Worm (Caenorhabditis elegans): ENCODE results near the gene R04B3.3.

R04B3.3 gene

DNA sequence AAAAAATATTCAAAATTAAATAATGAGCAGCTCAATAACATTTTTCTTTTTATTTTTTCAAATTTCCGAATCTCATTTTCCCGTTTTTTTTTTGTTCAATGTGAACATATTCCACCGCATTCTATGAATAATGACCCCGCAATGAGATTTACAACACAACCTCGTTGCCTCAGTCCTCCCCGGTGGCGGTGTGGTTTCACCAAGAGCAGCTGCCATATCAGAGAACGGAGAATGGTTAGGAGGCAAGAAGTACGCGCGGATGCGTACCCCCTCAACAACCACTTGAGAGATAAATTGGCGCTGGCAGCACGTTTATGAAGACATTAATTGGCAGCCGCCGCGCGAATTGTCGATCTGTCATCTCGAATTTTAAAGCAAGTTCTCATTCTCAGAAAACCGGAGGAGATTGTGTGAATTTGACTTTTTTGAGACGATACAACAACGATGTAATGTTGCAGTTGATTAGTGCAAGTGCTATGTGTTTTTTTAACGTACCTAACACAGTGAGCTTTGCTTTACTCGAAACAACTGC, 38.0 kb upstream of the R04B3.3 start:
- no peak for TF ChIP-seq lsy-2 (tag; optimal IDR thresholded peaks at IDR 0.05)
- no peak for TF ChIP-seq C34F6.9 (tag; optimal IDR thresholded peaks at IDR 0.05)
- no peak for TF ChIP-seq nhr-12 (tag; optimal IDR thresholded peaks at IDR 0.05)
- no peak for TF ChIP-seq R02D3.7 (tag; optimal IDR thresholded peaks at IDR 0.05)
- no peak for TF ChIP-seq lin-13 (GFP tag; optimal IDR thresholded peaks at IDR 0.05)
- no peak for TF ChIP-seq ztf-4 (tag; optimal IDR thresholded peaks at IDR 0.05)
- no peak for TF ChIP-seq nhr-129 (tag; optimal IDR thresholded peaks at IDR 0.05)
- TF ChIP-seq blmp-1 (tag; optimal IDR thresholded peaks at IDR 0.05; ENCODE audit: insufficient read depth): no peak
- no peak for TF ChIP-seq nhr-25 (tag; optimal IDR thresholded peaks at IDR 0.05)
- TF ChIP-seq ZK546.5 (tag; optimal IDR thresholded peaks at IDR 0.05): no peak
- no peak for TF ChIP-seq sma-9 (GFP tag; optimal IDR thresholded peaks at IDR 0.05)
- no peak for TF ChIP-seq sma-9 (tag; optimal IDR thresholded peaks at IDR 0.05)
- no peak for TF ChIP-seq elt-1 (tag; optimal IDR thresholded peaks at IDR 0.05)
- TF ChIP-seq mab-5 (tag; optimal IDR thresholded peaks at IDR 0.05): no peak

DNA sequence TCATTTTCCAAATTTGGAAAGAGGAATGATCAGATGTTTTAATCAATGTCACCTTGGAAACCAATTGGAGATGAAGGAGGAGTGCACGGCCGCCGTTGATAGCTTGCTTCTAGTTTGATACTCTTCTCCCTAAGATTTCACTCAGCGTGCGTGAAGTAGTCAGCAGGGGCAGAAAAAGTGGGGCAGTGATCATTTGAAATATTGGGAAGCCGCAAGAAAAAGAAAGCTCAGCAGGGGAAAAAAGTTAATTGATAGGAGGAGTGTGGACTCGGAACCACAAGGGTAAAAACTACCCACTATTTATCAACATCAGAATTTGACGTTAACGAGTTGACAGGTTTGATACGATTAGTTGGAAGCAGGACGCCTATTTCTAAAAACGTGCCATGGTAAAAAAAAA, 32.7 kb upstream of the R04B3.3 start, which contains the start of gene K02E10.7:
Gene K02E10.7, minus strand, starts transcription at position 101 of the 400 bp plus-strand sequence.
- TF ChIP-seq fos-1 (tag; optimal IDR thresholded peaks at IDR 0.05): no peak
- TF ChIP-seq nhr-25 (tag; optimal IDR thresholded peaks at IDR 0.05): no peak
- no peak for TF ChIP-seq mab-5 (tag; optimal IDR thresholded peaks at IDR 0.05)
- TF ChIP-seq nhr-11 (tag; optimal IDR thresholded peaks at IDR 0.05): no peak
- TF ChIP-seq C34F6.9 (tag; optimal IDR thresholded peaks at IDR 0.05): no peak
- no peak for TF ChIP-seq ZK546.5 (tag; optimal IDR thresholded peaks at IDR 0.05)
- no peak for TF ChIP-seq egl-27 (tag; optimal IDR thresholded peaks at IDR 0.05)
- no peak for TF ChIP-seq nhr-6 (tag; optimal IDR thresholded peaks at IDR 0.05)
- TF ChIP-seq unc-39 (tag; optimal IDR thresholded peaks at IDR 0.05): no peak
- TF ChIP-seq lsy-2 (tag; optimal IDR thresholded peaks at IDR 0.05): no peak
- no peak for TF ChIP-seq R02D3.7 (tag; optimal IDR thresholded peaks at IDR 0.05)
- TF ChIP-seq sma-3 (GFP tag; optimal IDR thresholded peaks at IDR 0.05): no peak
- TF ChIP-seq nhr-21 (tag; optimal IDR thresholded peaks at IDR 0.05): no peak
- TF ChIP-seq dmd-4 (tag; optimal IDR thresholded peaks at IDR 0.05): no peak
- no peak for TF ChIP-seq sem-4 (tag; optimal IDR thresholded peaks at IDR 0.05)
- no peak for TF ChIP-seq alr-1 (tag; optimal IDR thresholded peaks at IDR 0.05)
- TF ChIP-seq ztf-11 (tag; optimal IDR thresholded peaks at IDR 0.05): no peak
- TF ChIP-seq mbf-1 (tag; optimal IDR thresholded peaks at IDR 0.05): no peak
- TF ChIP-seq skn-1 (tag; optimal IDR thresholded peaks at IDR 0.05): no peak

DNA sequence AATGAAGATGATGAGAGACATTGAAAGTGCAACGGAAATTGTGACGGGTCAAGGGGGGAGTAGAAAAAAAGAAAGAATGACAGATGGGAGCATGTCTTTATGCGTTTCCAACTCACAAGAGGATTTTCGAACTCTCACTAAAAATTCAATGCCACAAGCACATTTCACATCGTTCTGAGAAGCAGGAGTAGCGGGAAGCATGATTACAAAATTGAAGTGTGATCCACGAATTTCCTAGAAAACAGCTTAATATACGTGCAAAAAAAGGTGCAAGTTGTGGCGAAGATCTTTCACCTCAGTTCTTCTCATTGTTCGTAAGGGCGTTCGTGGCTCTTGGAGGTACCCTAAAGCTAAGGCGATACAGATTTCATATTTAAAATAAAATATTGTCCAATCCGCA, 31.0 kb upstream of the R04B3.3 start:
- TF ChIP-seq ama-1 (optimal IDR thresholded peaks at IDR 0.05) (no peak), gmeb-1 (tag; optimal IDR thresholded peaks at IDR 0.05) (no peak), ZK546.5 (tag; optimal IDR thresholded peaks at IDR 0.05) (no peak), ceh-82 (tag; optimal IDR thresholded peaks at IDR 0.05) (no peak), sma-3 (GFP tag; optimal IDR thresholded peaks at IDR 0.05) (no peak), R02D3.7 (tag; optimal IDR thresholded peaks at IDR 0.05) (no peak), zag-1 (tag; optimal IDR thresholded peaks at IDR 0.05) (no peak), peb-1 (tag; optimal IDR thresholded peaks at IDR 0.05) (no peak), Y55F3AM.14 (GFP tag; optimal IDR thresholded peaks at IDR 0.05) (no peak), nhr-25 (tag; optimal IDR thresholded peaks at IDR 0.05) (no peak), sem-4 (tag; optimal IDR thresholded peaks at IDR 0.05) (no peak), unc-62 (GFP tag; optimal IDR thresholded peaks at IDR 0.05) (no peak), nhr-6 (tag; optimal IDR thresholded peaks at IDR 0.05) (no peak)

DNA sequence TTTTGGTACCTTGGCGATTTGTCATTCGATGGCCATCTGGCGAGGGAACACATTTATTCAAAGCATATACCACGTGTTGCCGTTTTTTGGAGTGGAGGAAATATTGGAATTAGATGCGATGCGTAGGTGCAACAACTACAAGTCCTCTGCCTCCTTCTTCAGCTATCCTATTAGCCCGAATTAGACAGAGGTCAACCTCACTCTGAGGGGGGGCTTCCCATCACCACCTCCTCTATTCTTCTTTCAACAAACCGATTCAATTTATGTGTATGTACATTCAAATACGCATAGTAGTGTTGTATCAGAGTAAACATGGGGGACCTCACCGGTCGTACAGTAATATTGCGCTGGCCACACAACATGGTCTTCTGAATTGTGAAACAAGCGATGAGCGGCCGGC, 22.0 kb upstream of the R04B3.3 start:
- TF ChIP-seq alr-1 (tag; optimal IDR thresholded peaks at IDR 0.05) (no peak), lin-13 (GFP tag; optimal IDR thresholded peaks at IDR 0.05) (no peak), lsy-2 (tag; optimal IDR thresholded peaks at IDR 0.05) (no peak), nhr-23 (tag; optimal IDR thresholded peaks at IDR 0.05) (no peak), zag-1 (tag; optimal IDR thresholded peaks at IDR 0.05) (no peak), egl-27 (tag; optimal IDR thresholded peaks at IDR 0.05) (no peak), ceh-16 (tag; optimal IDR thresholded peaks at IDR 0.05) (no peak), unc-39 (tag; optimal IDR thresholded peaks at IDR 0.05) (no peak), ZK546.5 (tag; optimal IDR thresholded peaks at IDR 0.05) (no peak), skn-1 (tag; optimal IDR thresholded peaks at IDR 0.05) (no peak), Y55F3AM.14 (GFP tag; optimal IDR thresholded peaks at IDR 0.05) (no peak), sem-4 (tag; optimal IDR thresholded peaks at IDR 0.05) (no peak), ceh-82 (tag; optimal IDR thresholded peaks at IDR 0.05) (no peak), R02D3.7 (tag; optimal IDR thresholded peaks at IDR 0.05) (no peak), dmd-4 (tag; optimal IDR thresholded peaks at IDR 0.05) (no peak), nhr-77 (tag; optimal IDR thresholded peaks at IDR 0.05) (no peak), blmp-1 (tag; optimal IDR thresholded peaks at IDR 0.05; ENCODE audit: insufficient read depth) (no peak), nhr-12 (tag; optimal IDR thresholded peaks at IDR 0.05) (no peak), mab-5 (tag; optimal IDR thresholded peaks at IDR 0.05) (no peak)

Data from whole organism, L2 larva.